Worm (Caenorhabditis elegans): ENCODE results near the gene lgx-1.

The lgx-1 gene

DNA sequence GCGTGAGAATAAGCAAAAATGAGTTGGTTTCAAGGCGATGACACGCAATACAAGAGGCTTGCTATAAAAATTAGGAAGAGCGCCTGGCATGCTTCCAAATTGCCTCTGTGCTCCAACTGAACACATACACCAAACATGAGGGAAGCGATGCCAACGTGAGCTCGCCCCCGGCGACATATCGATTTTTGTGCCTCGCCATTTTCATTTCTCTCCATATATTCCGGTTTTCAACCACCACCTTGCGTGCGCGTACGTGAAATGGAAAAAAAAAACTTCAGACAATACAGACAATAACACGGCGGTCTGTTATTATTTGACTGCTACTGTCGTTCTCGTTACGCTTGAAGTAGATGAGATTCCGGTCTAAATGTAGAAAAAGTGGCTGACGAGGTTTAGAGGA lies 30.4 kb downstream of the lgx-1 start:
- TF ChIP-seq unc-98 (GFP tag; IDR thresholded peaks at IDR 0.05) (no peak), ztf-11 (tag; optimal IDR thresholded peaks at IDR 0.05) (no peak), egl-27 (tag; optimal IDR thresholded peaks at IDR 0.05) (no peak), tbx-2 (tag; optimal IDR thresholded peaks at IDR 0.05) (no peak), elt-3 (tag; optimal IDR thresholded peaks at IDR 0.05) (no peak), elt-2 (tag; optimal IDR thresholded peaks at IDR 0.05) (no peak), pax-3 (tag; optimal IDR thresholded peaks at IDR 0.05) (no peak), nhr-20 (tag; optimal IDR thresholded peaks at IDR 0.05) (no peak), mdl-1 (tag; optimal IDR thresholded peaks at IDR 0.05) (no peak), sptf-1 (tag; optimal IDR thresholded peaks at IDR 0.05) (no peak), snpc-4 (tag; optimal IDR thresholded peaks at IDR 0.05) (no peak), ceh-88 (GFP tag; IDR thresholded peaks at IDR 0.05) (no peak), C34B4.2 (tag; optimal IDR thresholded peaks at IDR 0.05) (no peak)

DNA sequence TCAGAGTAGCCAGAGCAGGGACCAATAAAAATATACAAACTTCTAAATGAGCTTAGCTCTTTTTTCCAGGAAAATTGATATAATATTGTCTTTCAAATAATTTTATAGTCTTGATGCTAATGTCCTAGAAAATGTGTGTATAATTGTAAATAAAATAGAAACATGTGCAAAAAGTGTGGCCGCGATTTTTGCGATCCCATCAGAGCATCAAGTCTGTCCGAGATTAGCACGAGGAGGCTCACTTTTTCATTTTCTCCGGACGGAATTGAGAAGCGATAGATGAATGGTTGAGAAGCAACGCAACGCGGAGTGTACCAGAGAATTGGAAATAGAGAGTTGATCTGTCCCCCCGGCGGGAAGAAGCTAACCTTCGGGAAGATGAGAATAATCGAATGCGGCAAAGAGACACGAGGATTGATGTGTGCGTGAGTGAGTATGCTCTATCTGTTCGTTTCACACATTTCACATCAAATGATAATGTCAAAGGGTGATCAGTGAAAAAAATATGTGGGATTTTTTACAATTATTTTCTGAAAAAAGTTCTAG lies 31.8 kb downstream of the lgx-1 start:
- TF ChIP-seq pag-3 (tag; optimal IDR thresholded peaks at IDR 0.05; ENCODE audit: borderline replicate concordance, insufficient read depth), result no peak
- TF ChIP-seq unc-30 (tag; optimal IDR thresholded peaks at IDR 0.05), result no peak
- peak; percentile 33 for TF ChIP-seq nhr-71 (tag; optimal IDR thresholded peaks at IDR 0.05)
- TF ChIP-seq snu-23 (GFP tag; optimal IDR thresholded peaks at IDR 0.05), result peak; percentile 18
- TF ChIP-seq mdl-1 (tag; optimal IDR thresholded peaks at IDR 0.05), result peak in 1 of 2 experiments; percentile 26
- TF ChIP-seq ztf-4 (tag; optimal IDR thresholded peaks at IDR 0.05), result no peak
- peak; percentile 36 for TF ChIP-seq fkh-4 (tag; optimal IDR thresholded peaks at IDR 0.05; ENCODE audit: borderline replicate concordance)
- no peak for TF ChIP-seq nhr-90 (tag; optimal IDR thresholded peaks at IDR 0.05; ENCODE audit: poor library complexity)
- no peak for TF ChIP-seq ceh-8 (GFP tag; optimal IDR thresholded peaks at IDR 0.05)
- TF ChIP-seq dsc-1 (tag; optimal IDR thresholded peaks at IDR 0.05), result peak; percentile 92
- no peak for TF ChIP-seq skn-1 (tag; optimal IDR thresholded peaks at IDR 0.05)
- TF ChIP-seq nhr-85 (tag), result no peak
- no peak for TF ChIP-seq isw-1 (GFP tag; IDR thresholded peaks at IDR 0.05)
- TF ChIP-seq hlh-17 (GFP tag; optimal IDR thresholded peaks at IDR 0.05; ENCODE audit: borderline replicate concordance), result no peak
- TF ChIP-seq mep-1 (tag; optimal IDR thresholded peaks at IDR 0.05), result no peak
- no peak for TF ChIP-seq ces-1 (GFP tag; optimal IDR thresholded peaks at IDR 0.05)
- TF ChIP-seq lin-14 (GFP tag; optimal IDR thresholded peaks at IDR 0.05), result peak; percentile 46
- TF ChIP-seq fkh-8 (tag; optimal IDR thresholded peaks at IDR 0.05), result no peak
- TF ChIP-seq mab-9 (GFP tag; IDR thresholded peaks at IDR 0.05), result no peak
- no peak for TF ChIP-seq lin-39 (tag; optimal IDR thresholded peaks at IDR 0.05)
- no peak for TF ChIP-seq unc-86 (tag; optimal IDR thresholded peaks at IDR 0.05)
- peak; percentile 34 for TF ChIP-seq rnt-1 (tag; optimal IDR thresholded peaks at IDR 0.05)
- no peak for TF ChIP-seq fkh-10 (GFP tag; optimal IDR thresholded peaks at IDR 0.05)
- TF ChIP-seq pqm-1 (tag; optimal IDR thresholded peaks at IDR 0.05), result no peak
- no peak for TF ChIP-seq ceh-82 (tag; optimal IDR thresholded peaks at IDR 0.05)
- TF ChIP-seq nhr-84 (tag; optimal IDR thresholded peaks at IDR 0.05), result no peak
- no peak for TF ChIP-seq nhr-20 (tag; optimal IDR thresholded peaks at IDR 0.05)
- no peak for TF ChIP-seq vab-15 (tag; optimal IDR thresholded peaks at IDR 0.05)

- no peak for TF ChIP-seq nhr-84 (tag; optimal IDR thresholded peaks at IDR 0.05)
- peak; percentile 26 for TF ChIP-seq lin-14 (GFP tag; optimal IDR thresholded peaks at IDR 0.05)
- no peak for TF ChIP-seq pqm-1 (tag; optimal IDR thresholded peaks at IDR 0.05)
Observed at ce11 chrX:5505148-5505547, 33.2 kb downstream of the lgx-1 start, which contains the start of gene T23F2.2. Gene T23F2.2 (minus strand): TSS chrX:5505248.

Data from whole organism, L1 larva.